Fruit fly (Drosophila melanogaster): ENCODE results near the gene sinah.

The sinah gene

DNA sequence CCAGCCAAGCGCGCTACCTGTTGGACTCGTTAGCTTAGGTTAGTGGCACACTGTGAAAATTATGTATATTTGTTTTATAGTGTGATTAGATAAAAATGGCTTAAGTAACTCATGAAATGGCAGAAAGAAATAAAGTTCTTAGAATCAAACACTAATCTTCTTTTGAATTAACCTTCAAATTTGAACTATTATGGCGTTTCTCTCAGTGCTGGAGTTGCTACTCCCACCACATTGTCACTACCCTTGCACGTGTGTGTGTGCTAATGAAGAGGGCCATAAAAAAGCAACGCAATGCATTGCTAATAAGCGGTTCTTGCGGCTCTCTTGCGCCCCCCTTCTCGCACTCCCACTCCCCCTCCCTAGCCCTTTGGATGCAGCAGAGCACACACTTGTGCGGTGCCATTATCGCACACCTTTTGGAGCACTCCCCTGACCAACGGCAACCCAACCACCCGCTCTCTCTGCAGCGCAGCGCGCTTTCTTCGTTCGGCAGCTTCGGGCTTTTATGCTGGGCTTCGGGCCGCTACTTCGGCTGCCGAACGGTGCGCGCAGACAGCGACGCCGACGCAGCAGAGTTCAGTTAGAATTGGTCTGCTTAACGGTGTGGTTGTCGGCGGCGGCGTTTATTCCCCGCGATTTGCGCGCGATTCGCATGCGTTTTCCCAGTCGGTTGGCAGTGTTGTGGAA, 31.9 kb downstream of the sinah start (continued):
- peak; percentile 95 for TF ChIP-seq Sox102F (GFP tag; optimal IDR thresholded peaks at IDR 0.05)
- TF ChIP-seq CG12071 (GFP tag; optimal IDR thresholded peaks at IDR 0.05): peak; percentile 78
- no peak for TF ChIP-seq hth (optimal IDR thresholded peaks at IDR 0.05)
- TF ChIP-seq CG4404 (GFP tag; IDR thresholded peaks at IDR 0.05): peak; percentile 70
- peak; percentile 89 for TF ChIP-seq bcd (GFP tag; optimal IDR thresholded peaks at IDR 0.05)
- peak; percentile 56 for TF ChIP-seq Myb (GFP tag; optimal IDR thresholded peaks at IDR 0.05)
- peak; percentile 94 for TF ChIP-seq CG32772 (GFP tag; IDR thresholded peaks at IDR 0.05)
- TF ChIP-seq CG8924 (tag; optimal IDR thresholded peaks at IDR 0.05): peak; percentile 90
- TF ChIP-seq dmrt11E (tag; optimal IDR thresholded peaks at IDR 0.05): peak; percentile 87
- no peak for TF ChIP-seq CG3995 (GFP tag; optimal IDR thresholded peaks at IDR 0.05)
- TF ChIP-seq B-H1 (GFP tag; IDR thresholded peaks at IDR 0.05): peak; percentile 91
- peak; percentile 95 for TF ChIP-seq gem (tag; optimal IDR thresholded peaks at IDR 0.05)
- no peak for TF ChIP-seq CG7745 (tag; optimal IDR thresholded peaks at IDR 0.05)
- no peak for TF ChIP-seq ac (GFP tag; optimal IDR thresholded peaks at IDR 0.05)
- peak; percentile 96 for TF ChIP-seq dmrt99B (tag; optimal IDR thresholded peaks at IDR 0.05)
- TF ChIP-seq grau (tag; optimal IDR thresholded peaks at IDR 0.05): peak; percentile 84
- TF ChIP-seq CHES-1-like (GFP tag; optimal IDR thresholded peaks at IDR 0.05): peak; percentile 80
- TF ChIP-seq Bteb2 (GFP tag; optimal IDR thresholded peaks at IDR 0.05): peak; percentile 71
- TF ChIP-seq CG2712 (tag; optimal IDR thresholded peaks at IDR 0.05): peak; percentile 94
- TF ChIP-seq aop (GFP tag; IDR thresholded peaks at IDR 0.05): no peak
- no peak for TF ChIP-seq CG16813 (GFP tag; IDR thresholded peaks at IDR 0.05; ENCODE audit: partially characterized antibody)
- no peak for TF ChIP-seq pfk (GFP tag; optimal IDR thresholded peaks at IDR 0.05)
- TF ChIP-seq lbe (GFP tag; optimal IDR thresholded peaks at IDR 0.05): no peak
- peak; percentile 88 for TF ChIP-seq fd64A (GFP tag; optimal IDR thresholded peaks at IDR 0.05)
- TF ChIP-seq CG43689 (GFP tag; IDR thresholded peaks at IDR 0.05): peak; percentile 52; the same call in 1 of the 2 replicates
- TF ChIP-seq rib (GFP tag; IDR thresholded peaks at IDR 0.05): peak; percentile 76
- TF ChIP-seq lola (GFP tag; optimal IDR thresholded peaks at IDR 0.05): peak in 1 of 3 experiments; percentile 89
- TF ChIP-seq caup (GFP tag; optimal IDR thresholded peaks at IDR 0.05; ENCODE audit: severe bottlenecking): peak; percentile 72
- peak; percentile 89 for TF ChIP-seq tap (tag; optimal IDR thresholded peaks at IDR 0.05)
- TF ChIP-seq CG18011 (GFP tag; optimal IDR thresholded peaks at IDR 0.05): peak; percentile 58
- TF ChIP-seq zen2 (GFP tag; IDR thresholded peaks at IDR 0.05; ENCODE audit: partially characterized antibody): peak; percentile 36; the same call in 1 of the 3 replicates
- TF ChIP-seq klu (GFP tag; IDR thresholded peaks at IDR 0.05): peak; percentile 79
- TF ChIP-seq CG13123 (GFP tag; optimal IDR thresholded peaks at IDR 0.05): peak; percentile 84
- TF ChIP-seq Adf1 (GFP tag; IDR thresholded peaks at IDR 0.05): peak; percentile 98
- peak; percentile 94 for TF ChIP-seq CG11504 (tag; optimal IDR thresholded peaks at IDR 0.05)
- TF ChIP-seq CG8281 (tag; optimal IDR thresholded peaks at IDR 0.05): peak; percentile 64
- TF ChIP-seq mam (GFP tag; optimal IDR thresholded peaks at IDR 0.05): peak; percentile 85
- TF ChIP-seq CG11093 (GFP tag; IDR thresholded peaks at IDR 0.05): peak; percentile 88
- TF ChIP-seq sd (tag; optimal IDR thresholded peaks at IDR 0.05): peak; percentile 25
- TF ChIP-seq vvl (GFP tag; IDR thresholded peaks at IDR 0.05): peak; percentile 97
- peak; percentile 66 for TF ChIP-seq Usf (GFP tag; optimal IDR thresholded peaks at IDR 0.05)
- peak; percentile 42 for TF ChIP-seq D19B (GFP tag; optimal IDR thresholded peaks at IDR 0.05)
- TF ChIP-seq eve (GFP tag; optimal IDR thresholded peaks at IDR 0.05): peak in 1 of 2 experiments; percentile 96
- peak; percentile 83 for TF ChIP-seq CG2889 (GFP tag; IDR thresholded peaks at IDR 0.05)
- peak; percentile 75 for TF ChIP-seq wdn (GFP tag; IDR thresholded peaks at IDR 0.05)
- TF ChIP-seq bowl (GFP tag; IDR thresholded peaks at IDR 0.05): peak; percentile 81; the same call in 1 of the 2 replicates
- peak; percentile 86 for TF ChIP-seq sim (GFP tag; IDR thresholded peaks at IDR 0.05)
- TF ChIP-seq CG1792 (GFP tag; optimal IDR thresholded peaks at IDR 0.05): peak; percentile 77
- TF ChIP-seq CG12769 (tag; optimal IDR thresholded peaks at IDR 0.05): peak; percentile 66
